Fruit fly (Drosophila melanogaster) whole organism, embryonic: ENCODE measurements around the gene CG32344.
A peak's percentile ranks its signal among the peaks of the same experiment; 100 is the strongest.

Experiments
- CG11456 ChIP-seq: fragments of 200-800 bp; sonication (Bioruptor generic); IDR thresholded peaks from 3 replicates; pipeline ENCODE4 v1.3.6; 2022; ENCODE audit warnings: missing biosample characterization, missing genetic modification characterization
- CG11695 ChIP-seq: fragments of 200-800 bp; sonication (Bioruptor generic); IDR thresholded peaks from 3 replicates; pipeline ENCODE4 v1.3.6; 2022; ENCODE audit warnings: missing biosample characterization, missing genetic modification characterization
- CG14860 ChIP-seq: fragments of 200-800 bp; sonication (Bioruptor generic); IDR thresholded peaks from 3 replicates; pipeline ENCODE4 v1.3.6; 2022; ENCODE audit warnings: missing biosample characterization, missing genetic modification characterization; ENCODE audit not compliant: partially characterized antibody
- CG15073 ChIP-seq: fragments of 200-800 bp; sonication (Bioruptor generic); optimal IDR thresholded peaks from 2 replicates; lab custom pipeline; 2016; ENCODE audit warnings: missing biosample characterization, missing genetic modification characterization
- CG15601 ChIP-seq: fragments of 200-800 bp; sonication (Bioruptor generic); optimal IDR thresholded peaks from 3 replicates; lab custom pipeline; 2019; ENCODE audit warnings: missing biosample characterization, mild to moderate bottlenecking, missing genetic modification characterization, moderate library complexity
- CG16863 ChIP-seq: fragments of 200-800 bp; sonication (Bioruptor generic); optimal IDR thresholded peaks from 3 replicates; lab custom pipeline; 2016; ENCODE audit warnings: missing biosample characterization, missing genetic modification characterization
- CG17359 ChIP-seq: fragments of 200-800 bp; sonication (Bioruptor generic); optimal IDR thresholded peaks from 3 replicates; lab custom pipeline; 2018; ENCODE audit warnings: missing biosample characterization, mild to moderate bottlenecking, missing genetic modification characterization, moderate library complexity
- CG18011 ChIP-seq: fragments of 200-800 bp; sonication (Bioruptor generic); optimal IDR thresholded peaks from 2 replicates; lab custom pipeline; 2017; ENCODE audit warnings: missing biosample characterization, missing genetic modification characterization, mild to moderate bottlenecking, moderate library complexity, missing genotype
- CG1832 ChIP-seq: fragments of 200-800 bp; sonication (Bioruptor generic); optimal IDR thresholded peaks from 2 replicates; lab custom pipeline; 2017; ENCODE audit warnings: missing biosample characterization, mild to moderate bottlenecking, missing genetic modification characterization, inconsistent platforms
- CG2875 ChIP-seq: fragments of 200-800 bp; sonication (Bioruptor generic); optimal IDR thresholded peaks from 2 replicates; lab custom pipeline; 2017; ENCODE audit warnings: missing biosample characterization, mild to moderate bottlenecking, missing genetic modification characterization, missing genetic modification reagents
- CG32772 ChIP-seq: fragments of 200-800 bp; sonication (Bioruptor generic); IDR thresholded peaks from 2 replicates; pipeline ENCODE4 v1.3.6; 2022; ENCODE audit warnings: missing biosample characterization, missing genetic modification characterization
- CG34224 ChIP-seq: fragments of 200-800 bp; sonication (Bioruptor generic); IDR thresholded peaks from 3 replicates; pipeline ENCODE4 v1.3.6; 2022; ENCODE audit warnings: missing biosample characterization, missing genetic modification characterization; ENCODE audit not compliant: partially characterized antibody
- CG4617 ChIP-seq: fragments of 200-800 bp; sonication (Bioruptor generic); optimal IDR thresholded peaks from 3 replicates; lab custom pipeline; 2016; ENCODE audit warnings: missing biosample characterization, missing genetic modification characterization, borderline replicate concordance
- CG7271 ChIP-seq: fragments of 200-800 bp; sonication (Bioruptor generic); optimal IDR thresholded peaks from 2 replicates; lab custom pipeline; 2018; ENCODE audit warnings: missing biosample characterization, mild to moderate bottlenecking, missing genetic modification characterization, moderate library complexity
- CTCF ChIP-seq: fragments of 200-800 bp; sonication (Bioruptor generic); optimal IDR thresholded peaks from 2 replicates; lab custom pipeline; 2017; ENCODE audit warnings: missing biosample characterization, mild to moderate bottlenecking, missing genetic modification characterization, moderate library complexity
- D19A ChIP-seq: fragments of 200-800 bp; optimal IDR thresholded peaks from 3 replicates; lab custom pipeline; 2019; ENCODE audit warnings: missing biosample characterization, mild to moderate bottlenecking, missing genetic modification characterization, moderate library complexity
- Doc2 ChIP-seq: fragments of 200-800 bp; sonication (Bioruptor generic); IDR thresholded peaks from 2 replicates; pipeline ENCODE4 v1.3.6; 2022; ENCODE audit warnings: missing biosample characterization, missing genetic modification characterization
- Ets65A ChIP-seq: fragments of 200-800 bp; sonication (Bioruptor generic); peaks from one replicate; lab custom pipeline; 2016; ENCODE audit warnings: missing biosample characterization, missing genetic modification characterization
- Ets97D ChIP-seq: fragments of 200-800 bp; sonication (Bioruptor generic); optimal IDR thresholded peaks from 3 replicates; lab custom pipeline; 2016; ENCODE audit warnings: missing biosample characterization, missing genetic modification characterization
- Fer3 ChIP-seq: fragments of 200-800 bp; sonication (Bioruptor generic); optimal IDR thresholded peaks from 2 replicates; lab custom pipeline; 2018; ENCODE audit warnings: missing biosample characterization, mild to moderate bottlenecking, missing genetic modification characterization, moderate library complexity
- HLH54F ChIP-seq: fragments of 200-800 bp; sonication (Bioruptor generic); optimal IDR thresholded peaks from 3 replicates; lab custom pipeline; 2016; ENCODE audit warnings: missing biosample characterization, missing genetic modification characterization
- HmgZ ChIP-seq: fragments of 200-800 bp; sonication (Bioruptor generic); optimal IDR thresholded peaks from 2 replicates; lab custom pipeline; 2018; ENCODE audit warnings: missing biosample characterization, mild to moderate bottlenecking, missing genetic modification characterization
- Kr ChIP-seq: fragments of 200-800 bp; sonication (Bioruptor generic); optimal IDR thresholded peaks from 2 replicates; lab custom pipeline; 2017; ENCODE audit warnings: missing biosample characterization, mild to moderate bottlenecking, missing genetic modification characterization
- MESR4 ChIP-seq: fragments of 200-800 bp; sonication (Bioruptor generic); optimal IDR thresholded peaks from 2 replicates; lab custom pipeline; 2018; ENCODE audit warnings: missing biosample characterization, mild to moderate bottlenecking, missing genetic modification characterization, moderate library complexity
- Mes4 ChIP-seq: fragments of 200-800 bp; sonication (Bioruptor generic); optimal IDR thresholded peaks from 2 replicates; lab custom pipeline; 2016; ENCODE audit warnings: missing biosample characterization, missing genetic modification characterization
- Mrtf ChIP-seq: fragments of 200-800 bp; sonication (Bioruptor generic); IDR thresholded peaks from 3 replicates; pipeline ENCODE4 v1.3.6; 2022; ENCODE audit warnings: missing biosample characterization, missing genetic modification characterization
- NC2α ChIP-seq: fragments of 200-800 bp; sonication (Bioruptor generic); optimal IDR thresholded peaks from 2 replicates; lab custom pipeline; 2016; ENCODE audit warnings: missing biosample characterization, missing genetic modification characterization
- Nf-YC ChIP-seq: fragments of 200-800 bp; optimal IDR thresholded peaks from 3 replicates; lab custom pipeline; 2019; ENCODE audit warnings: missing biosample characterization, mild to moderate bottlenecking, missing genetic modification characterization, moderate library complexity
- PHDP ChIP-seq: fragments of 200-800 bp; sonication (Bioruptor generic); optimal IDR thresholded peaks from 3 replicates; lab custom pipeline; 2018; ENCODE audit warnings: missing biosample characterization, mild to moderate bottlenecking, missing genetic modification characterization, moderate library complexity
- Poxn ChIP-seq: fragments of 200-800 bp; sonication (Bioruptor generic); IDR thresholded peaks from 2 replicates; pipeline ENCODE4 v1.3.6; 2022; ENCODE audit warnings: missing biosample characterization, missing genetic modification characterization
- Ptx1 ChIP-seq: fragments of 200-800 bp; sonication (Bioruptor generic); IDR thresholded peaks from 2 replicates; pipeline ENCODE4 v1.3.6; 2022; ENCODE audit warnings: missing biosample characterization, missing genetic modification characterization
- ab ChIP-seq: fragments of 200-800 bp; sonication (Bioruptor generic); optimal IDR thresholded peaks from 2 replicates; lab custom pipeline; 2016; ENCODE audit warnings: missing biosample characterization, missing genetic modification characterization
- abd-A ChIP-seq: fragments of 200-800 bp; sonication (Bioruptor generic); optimal IDR thresholded peaks from 3 replicates; lab custom pipeline; 2019; ENCODE audit warnings: missing biosample characterization, mild to moderate bottlenecking, missing genetic modification characterization, moderate library complexity
- al ChIP-seq: fragments of 200-800 bp; sonication (Bioruptor generic); IDR thresholded peaks from 2 replicates; pipeline ENCODE4 v1.3.6; 2022; ENCODE audit warnings: missing biosample characterization, missing genetic modification characterization
- bbx ChIP-seq: fragments of 200-800 bp; sonication (Bioruptor generic); IDR thresholded peaks from 2 replicates; pipeline ENCODE4 v1.3.6; 2022; ENCODE audit warnings: missing biosample characterization, missing genetic modification characterization; ENCODE audit not compliant: partially characterized antibody
- bowl ChIP-seq: fragments of 200-800 bp; sonication (Bioruptor generic); IDR thresholded peaks from 2 replicates; pipeline ENCODE4 v1.3.6; 2022; ENCODE audit warnings: missing biosample characterization, missing genetic modification characterization
- chm ChIP-seq: fragments of 200-800 bp; sonication (Bioruptor generic); IDR thresholded peaks from 2 replicates; pipeline ENCODE4 v1.3.6; 2022; ENCODE audit warnings: missing biosample characterization, missing genetic modification characterization
- dmrt11E ChIP-seq: fragments of 200-800 bp; sonication (Bioruptor generic); optimal IDR thresholded peaks from 3 replicates; lab custom pipeline; 2018; ENCODE audit warnings: missing biosample characterization, mild to moderate bottlenecking, missing genetic modification characterization, moderate library complexity
- jumu ChIP-seq: fragments of 200-800 bp; sonication (Bioruptor generic); optimal IDR thresholded peaks from 3 replicates; lab custom pipeline; 2016; ENCODE audit warnings: missing biosample characterization, missing genetic modification characterization
- knrl ChIP-seq: fragments of 200-800 bp; sonication (Bioruptor generic); IDR thresholded peaks from 3 replicates; pipeline ENCODE4 v1.3.6; 2022; ENCODE audit warnings: missing biosample characterization, missing genetic modification characterization; ENCODE audit not compliant: partially characterized antibody
- nerfin-2 ChIP-seq: fragments of 200-800 bp; sonication (Bioruptor generic); IDR thresholded peaks from 2 replicates; pipeline ENCODE4 v1.3.6; 2022; ENCODE audit warnings: missing biosample characterization, missing genetic modification characterization; ENCODE audit not compliant: partially characterized antibody
- p53 ChIP-seq: fragments of 200-800 bp; sonication (Bioruptor generic); optimal IDR thresholded peaks from 2 replicates; lab custom pipeline; 2016; ENCODE audit warnings: missing biosample characterization, missing genetic modification characterization
- sqz ChIP-seq: fragments of 200-800 bp; sonication (Bioruptor generic); optimal IDR thresholded peaks from 3 replicates; lab custom pipeline; 2018; ENCODE audit warnings: missing biosample characterization, mild to moderate bottlenecking, missing genetic modification characterization
- stc ChIP-seq: fragments of 200-800 bp; sonication (Bioruptor generic); IDR thresholded peaks from 2 replicates; pipeline ENCODE4 v1.3.6; 2022; ENCODE audit warnings: missing biosample characterization, missing genetic modification characterization
- vfl ChIP-seq: fragments of 200-800 bp; sonication (Bioruptor generic); optimal IDR thresholded peaks from 2 replicates; lab custom pipeline; 2016; ENCODE audit warnings: missing biosample characterization, missing genetic modification characterization

The CG32344 gene

dm6 chr3L:346656-347640, 22.4 kb upstream of the CG32344 start, which contains the start of gene mth (continued):
- TF ChIP-seq CG34224 (GFP tag; lab: Robert Waterston, UW) (peak; percentile 98), CG11456 (GFP tag; lab: Robert Waterston, UW) (peak; percentile 48; the same call in 1 of the 3 replicates), CG11695 (GFP tag; lab: Robert Waterston, UW) (no peak), ab (GFP tag; lab: Kevin White, UChicago) (no peak), MESR4 (GFP tag; lab: Kevin White, UChicago) (peak; percentile 64), stc (GFP tag; lab: Robert Waterston, UW) (peak; percentile 27; the same call in 1 of the 2 replicates), dmrt11E (tag; lab: Kevin White, UChicago) (peak; percentile 40), NC2α (GFP tag; lab: Kevin White, UChicago) (peak; percentile 33), Poxn (GFP tag; lab: Robert Waterston, UW) (no peak), Mes4 (GFP tag; lab: Kevin White, UChicago) (peak; percentile 39), CTCF (GFP tag; lab: Kevin White, UChicago) (no peak), CG32772 (GFP tag; lab: Robert Waterston, UW) (no peak), CG1832 (GFP tag; lab: Kevin White, UChicago) (no peak), CG16863 (GFP tag; lab: Kevin White, UChicago) (no peak), CG15073 (GFP tag; lab: Kevin White, UChicago) (no peak), vfl (GFP tag; lab: Kevin White, UChicago) (peak; percentile 5), CG7271 (tag; lab: Kevin White, UChicago) (no peak), Ptx1 (GFP tag; lab: Robert Waterston, UW) (peak; percentile 49), p53 (GFP tag; lab: Kevin White, UChicago) (peak; percentile 18), abd-A (peak; percentile 45), CG14860 (GFP tag; lab: Robert Waterston, UW) (peak; percentile 100), jumu (GFP tag; lab: Kevin White, UChicago) (peak; percentile 26), sqz (peak; percentile 18), Ets65A (GFP tag; lab: Kevin White, UChicago) (peak; percentile 97), Kr (no peak), Doc2 (no peak), bowl (no peak), knrl (GFP tag; lab: Robert Waterston, UW) (peak; percentile 100), HmgZ (tag; lab: Kevin White, UChicago) (peak; percentile 30), CG15601 (tag; lab: Kevin White, UChicago) (peak; percentile 67), nerfin-2 (GFP tag; lab: Robert Waterston, UW) (peak; percentile 97), HLH54F (peak; percentile 32), Fer3 (tag; lab: Kevin White, UChicago) (no peak), chm (GFP tag; lab: Robert Waterston, UW) (0 out of 2 replicates have a peak, but pooled peaks have one; percentile 28), CG18011 (GFP tag; lab: Kevin White, UChicago) (no peak), Mrtf (GFP tag; lab: Robert Waterston, UW) (no peak), Nf-YC (tag; lab: Kevin White, UChicago) (peak; percentile 24), CG2875 (GFP tag; lab: Kevin White, UChicago) (no peak), CG4617 (GFP tag; lab: Kevin White, UChicago) (peak; percentile 65), al (GFP tag; lab: Robert Waterston, UW) (peak; percentile 56), Ets97D (peak; percentile 77), CG17359 (no peak), PHDP (tag; lab: Kevin White, UChicago) (peak; percentile 3), D19A (tag; lab: Kevin White, UChicago) (peak; percentile 1), bbx (GFP tag; lab: Robert Waterston, UW) (peak; percentile 94)
